Fruit fly (Drosophila melanogaster) whole organism, adult: ENCODE results near the gene REPTOR-BP.
A peak's percentile ranks its signal among the peaks of the same experiment; 100 is the strongest.

Experiments
- CG33017 ChIP-seq: fragments of 200-800 bp; sonication (Bioruptor generic); optimal IDR thresholded peaks from 2 replicates; lab custom pipeline; 2018; ENCODE audit warnings: missing biosample characterization, mild to moderate bottlenecking, missing genetic modification characterization, moderate library complexity
- CG7045 ChIP-seq: fragments of 200-800 bp; sonication (Bioruptor generic); optimal IDR thresholded peaks from 2 replicates; lab custom pipeline; 2017; ENCODE audit warnings: missing biosample characterization, mild to moderate bottlenecking, missing genetic modification characterization
- CG7101 ChIP-seq: fragments of 200-800 bp; sonication (Bioruptor generic); optimal IDR thresholded peaks from 2 replicates; lab custom pipeline; 2018; ENCODE audit warnings: missing biosample characterization, mild to moderate bottlenecking, missing genetic modification characterization, moderate library complexity
- Crg-1 ChIP-seq: fragments of 200-800 bp; sonication (Bioruptor generic); optimal IDR thresholded peaks from 2 replicates; lab custom pipeline; 2016; ENCODE audit warnings: missing biosample characterization, missing genetic modification characterization
- Mnt ChIP-seq: fragments of 200-800 bp; sonication (Bioruptor generic); optimal IDR thresholded peaks from 2 replicates; lab custom pipeline; 2016; ENCODE audit warnings: missing biosample characterization, mild to moderate bottlenecking, missing genetic modification characterization
- bab1 ChIP-seq: fragments of 200-800 bp; sonication (Bioruptor generic); optimal IDR thresholded peaks from 3 replicates; lab custom pipeline; 2019; ENCODE audit warnings: missing biosample characterization, mild to moderate bottlenecking, missing genetic modification characterization, moderate library complexity
- kay ChIP-seq: fragments of 200-800 bp; sonication (Bioruptor generic); peaks from one replicate; lab custom pipeline; 2016; ENCODE audit warnings: missing biosample characterization, missing genetic modification characterization, borderline replicate concordance
- ovo ChIP-seq: fragments of 200-800 bp; sonication (Bioruptor generic); optimal IDR thresholded peaks from 2 replicates; lab custom pipeline; 2016; ENCODE audit warnings: missing biosample characterization, missing genetic modification characterization

DNA sequence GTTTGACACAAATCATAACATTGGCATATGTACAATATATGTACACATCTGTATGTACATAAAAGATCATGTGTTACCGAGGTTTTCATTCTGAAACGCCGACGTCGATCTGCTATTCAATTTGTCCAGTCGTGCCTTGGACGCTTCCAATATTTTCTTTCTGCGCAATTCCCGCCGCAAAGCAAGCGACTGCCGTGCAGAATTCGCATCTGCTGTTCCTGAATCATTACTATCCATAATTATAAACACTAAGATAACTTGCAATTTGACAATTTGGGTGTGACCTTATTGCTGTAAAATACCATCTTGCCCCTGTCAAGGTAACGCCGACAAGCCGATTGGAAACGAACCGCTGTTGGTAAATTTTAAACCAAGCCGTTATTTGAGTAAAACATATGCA, 47.9 kb downstream of the REPTOR-BP start:
- TF ChIP-seq CG7045 (no peak), ovo (GFP tag; lab: Kevin White, UChicago) (no peak), CG7101 (no peak), Crg-1 (GFP tag; lab: Kevin White, UChicago) (no peak), kay (GFP tag; lab: Kevin White, UChicago) (no peak), Mnt (GFP tag; lab: Kevin White, UChicago) (peak; percentile 39), bab1 (GFP tag; lab: Kevin White, UChicago) (peak; percentile 32), CG33017 (tag; lab: Kevin White, UChicago) (no peak)
